Worm (Caenorhabditis elegans) whole organism, L1 larva: ENCODE measurements around the gene pqn-67.
A peak's percentile ranks its signal among the peaks of the same experiment; 100 is the strongest.

Experiments used
- C16A3.4 ChIP-seq: fragments of 150-350 bp; optimal IDR thresholded peaks from 2 replicates; lab custom pipeline; 2014; ENCODE audit warnings: missing biosample characterization, missing genetic modification characterization
- F16B12.6 ChIP-seq: fragments of 150-350 bp; optimal IDR thresholded peaks from 2 replicates; lab custom pipeline; 2014; ENCODE audit warnings: missing biosample characterization, missing genetic modification characterization
- aly-2 ChIP-seq: fragments of 150-350 bp; optimal IDR thresholded peaks from 2 replicates; lab custom pipeline; 2014; ENCODE audit warnings: missing biosample characterization, missing genetic modification characterization
- ama-1 ChIP-seq: fragments of 150-350 bp; optimal IDR thresholded peaks from 2 replicates; lab custom pipeline; 2014
- blmp-1 ChIP-seq: fragments of 150-350 bp; optimal IDR thresholded peaks from 2 replicates; lab custom pipeline; 2014; ENCODE audit warnings: missing biosample characterization, missing genetic modification characterization
- dpl-1 ChIP-seq, 3 experiments: fragments of 150-350 bp in 2 of 3; sonication (generic microtip) in 1 of 3; optimal IDR thresholded peaks; 2 replicates each; lab custom pipeline; 2014 to 2017; ENCODE audit warnings: missing biosample characterization in 3 of 3, missing genetic modification characterization in 3 of 3, missing genetic modification reagents in 3 of 3
- dsc-1 ChIP-seq: sonication (generic microtip); optimal IDR thresholded peaks from 2 replicates; lab custom pipeline; 2016; ENCODE audit warnings: mild to moderate bottlenecking, missing genetic modification characterization, missing compliant biosample characterization
- efl-1 ChIP-seq, 4 experiments: fragments of 150-350 bp; optimal IDR thresholded peaks in 3 of 4; peaks in 1 of 4; 1 replicate in 1 of 4; 2 replicates in 3 of 4; lab custom pipeline; 2014; ENCODE audit warnings: missing biosample characterization in 2 of 4, missing genetic modification characterization in 2 of 4, missing genetic modification reagents in 2 of 4
- egl-27 ChIP-seq, 2 experiments: fragments of 150-350 bp in 1 of 2; sonication (generic microtip); optimal IDR thresholded peaks; 3 replicates each; lab custom pipeline; 2017 to 2018; ENCODE audit warnings: missing biosample characterization in 2 of 2, missing genetic modification characterization in 2 of 2, missing genetic modification reagents in 2 of 2
- fkh-10 ChIP-seq: sonication (generic microtip); optimal IDR thresholded peaks from 2 replicates; lab custom pipeline; 2017; ENCODE audit warnings: missing biosample characterization, missing genetic modification reagents, missing genetic modification characterization
- fkh-4 ChIP-seq: sonication (generic microtip); optimal IDR thresholded peaks from 2 replicates; lab custom pipeline; 2016; ENCODE audit warnings: missing compliant biosample characterization, missing genetic modification characterization, borderline replicate concordance
- hpl-2 ChIP-seq: fragments of 150-350 bp; optimal IDR thresholded peaks from 2 replicates; lab custom pipeline; 2014; ENCODE audit warnings: missing biosample characterization, missing genetic modification reagents, missing genetic modification characterization
- isw-1 ChIP-seq: fragments of 200-800 bp; sonication (Bioruptor generic); IDR thresholded peaks from 2 replicates; pipeline ENCODE4 v1.3.6; 2022; ENCODE audit warnings: missing genetic modification characterization, missing compliant biosample characterization
- jun-1 ChIP-seq: fragments of 150-350 bp; optimal IDR thresholded peaks from 2 replicates; lab custom pipeline; 2014; ENCODE audit warnings: missing biosample characterization, missing genetic modification reagents, missing genetic modification characterization
- lin-14 ChIP-seq: fragments of 200-800 bp; sonication (Bioruptor generic); optimal IDR thresholded peaks from 2 replicates; lab custom pipeline; 2018; ENCODE audit warnings: mild to moderate bottlenecking, missing genetic modification characterization, moderate library complexity, missing compliant biosample characterization
- lin-15B ChIP-seq: fragments of 150-350 bp; sonication (generic microtip); optimal IDR thresholded peaks from 3 replicates; lab custom pipeline; 2014; ENCODE audit warnings: missing biosample characterization, missing genetic modification characterization
- lin-35 ChIP-seq, 2 experiments: fragments of 150-350 bp; optimal IDR thresholded peaks; 2 replicates each; lab custom pipeline; 2014; ENCODE audit warnings: missing biosample characterization in 2 of 2, missing genetic modification characterization in 2 of 2, missing genetic modification reagents in 2 of 2
- lin-39 ChIP-seq: fragments of 150-350 bp; optimal IDR thresholded peaks from 2 replicates; lab custom pipeline; 2014; ENCODE audit warnings: missing biosample characterization, missing genetic modification reagents, missing genetic modification characterization
- lsy-2 ChIP-seq, 2 experiments: fragments of 150-350 bp; optimal IDR thresholded peaks; 2 replicates each; lab custom pipeline; 2014; ENCODE audit warnings: missing biosample characterization in 2 of 2, missing genetic modification characterization in 2 of 2
- mef-2 ChIP-seq: fragments of 150-350 bp; optimal IDR thresholded peaks from 2 replicates; lab custom pipeline; 2014; ENCODE audit warnings: missing biosample characterization, missing genetic modification characterization
- mep-1 ChIP-seq: fragments of 150-350 bp; optimal IDR thresholded peaks from 2 replicates; lab custom pipeline; 2014; ENCODE audit warnings: missing biosample characterization, missing genetic modification characterization
- nhr-11 ChIP-seq: fragments of 150-350 bp; optimal IDR thresholded peaks from 2 replicates; lab custom pipeline; 2014; ENCODE audit warnings: missing biosample characterization, missing genetic modification characterization
- nhr-20 ChIP-seq: sonication (generic microtip); optimal IDR thresholded peaks from 2 replicates; lab custom pipeline; 2016; ENCODE audit warnings: mild to moderate bottlenecking, missing genetic modification characterization, missing compliant biosample characterization
- nhr-237 ChIP-seq: fragments of 150-350 bp; optimal IDR thresholded peaks from 2 replicates; lab custom pipeline; 2014; ENCODE audit warnings: missing biosample characterization, missing genetic modification characterization
- nhr-47 ChIP-seq: sonication (generic microtip); optimal IDR thresholded peaks from 2 replicates; lab custom pipeline; 2016; ENCODE audit warnings: mild to moderate bottlenecking, missing genetic modification characterization, moderate library complexity, missing compliant biosample characterization
- nhr-71 ChIP-seq: sonication (generic microtip); optimal IDR thresholded peaks from 2 replicates; lab custom pipeline; 2016; ENCODE audit warnings: mild to moderate bottlenecking, missing genetic modification characterization, moderate library complexity, missing compliant biosample characterization
- nhr-76 ChIP-seq: sonication (generic microtip); optimal IDR thresholded peaks from 2 replicates; lab custom pipeline; 2017; ENCODE audit warnings: missing biosample characterization, missing genetic modification characterization
- skn-1 ChIP-seq: fragments of 150-350 bp; optimal IDR thresholded peaks from 2 replicates; lab custom pipeline; 2014; ENCODE audit warnings: missing biosample characterization, missing genetic modification characterization
- snu-23 ChIP-seq: sonication (generic microtip); optimal IDR thresholded peaks from 2 replicates; lab custom pipeline; 2016; ENCODE audit warnings: missing genetic modification characterization, missing compliant biosample characterization
- sptf-1 ChIP-seq: fragments of 150-350 bp; optimal IDR thresholded peaks from 2 replicates; lab custom pipeline; 2014; ENCODE audit warnings: missing biosample characterization, missing genetic modification characterization
- tbx-2 ChIP-seq: sonication (generic microtip); optimal IDR thresholded peaks from 2 replicates; lab custom pipeline; 2016; ENCODE audit warnings: missing genetic modification characterization, missing compliant biosample characterization
- unc-130 ChIP-seq: fragments of 150-350 bp; optimal IDR thresholded peaks from 2 replicates; lab custom pipeline; 2017; ENCODE audit warnings: missing biosample characterization, missing genetic modification characterization, inconsistent platforms
- unc-98 ChIP-seq: fragments of 200-800 bp; sonication (Bioruptor generic); IDR thresholded peaks from 2 replicates; pipeline ENCODE4 v1.3.6; 2022; ENCODE audit warnings: missing genetic modification characterization, missing compliant biosample characterization
- vab-15 ChIP-seq: sonication (generic microtip); optimal IDR thresholded peaks from 2 replicates; lab custom pipeline; 2017; ENCODE audit warnings: missing genotype, mild to moderate bottlenecking, missing genetic modification characterization, missing compliant biosample characterization
- xbp-1 ChIP-seq: sonication (generic microtip); optimal IDR thresholded peaks from 2 replicates; lab custom pipeline; 2016; ENCODE audit warnings: missing genetic modification characterization, missing compliant biosample characterization
- zip-4 ChIP-seq: fragments of 200-800 bp; sonication (Bioruptor generic); optimal IDR thresholded peaks from 2 replicates; lab custom pipeline; 2018; ENCODE audit warnings: mild to moderate bottlenecking, missing genetic modification characterization, moderate library complexity, missing compliant biosample characterization
- ztf-4 ChIP-seq: fragments of 150-350 bp; optimal IDR thresholded peaks from 2 replicates; lab custom pipeline; 2014; ENCODE audit warnings: missing biosample characterization, missing genetic modification characterization

The pqn-67 gene

DNA sequence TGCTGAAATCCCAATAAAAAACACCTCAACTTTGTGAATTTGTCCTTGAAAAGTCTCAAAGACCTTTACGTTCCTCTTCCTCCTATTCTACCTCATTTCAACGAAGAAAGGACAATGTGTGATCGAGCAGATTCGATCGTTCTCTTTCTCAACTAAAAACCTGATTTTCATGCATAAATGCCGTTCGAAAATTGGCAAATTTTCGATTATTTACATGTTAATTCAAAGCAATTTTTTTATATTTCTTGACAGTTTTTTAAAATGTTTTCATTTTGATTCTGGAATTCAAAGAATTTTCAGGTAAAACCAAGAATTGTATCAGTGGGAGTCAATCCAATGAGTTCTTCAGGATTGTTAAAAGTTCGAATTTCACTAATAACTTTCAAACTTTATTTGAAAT lies 44.3 kb downstream of the pqn-67 start, which contains the start of gene lin-46:
Gene lin-46 (plus strand): TSS at position 301 of the 400 bp plus-strand sequence.
- TF ChIP-seq nhr-76 (tag; lab: Kevin White, UChicago) (no peak), sptf-1 (tag; lab: Kevin White, UChicago) (no peak), nhr-11 (tag; lab: Kevin White, UChicago) (no peak), lin-14 (GFP tag; lab: Kevin White, UChicago) (no peak), isw-1 (GFP tag; lab: Robert Waterston, UW) (no peak), jun-1 (tag; lab: Kevin White, UChicago) (no peak), dsc-1 (tag; lab: Kevin White, UChicago) (no peak), mef-2 (no peak), hpl-2 (no peak), ama-1 (no peak), fkh-10 (GFP tag; lab: Kevin White, UChicago) (no peak), egl-27 (tag; optimal IDR thresholded peaks at IDR 0.05; lab: Kevin White, UChicago) (no peak)

DNA sequence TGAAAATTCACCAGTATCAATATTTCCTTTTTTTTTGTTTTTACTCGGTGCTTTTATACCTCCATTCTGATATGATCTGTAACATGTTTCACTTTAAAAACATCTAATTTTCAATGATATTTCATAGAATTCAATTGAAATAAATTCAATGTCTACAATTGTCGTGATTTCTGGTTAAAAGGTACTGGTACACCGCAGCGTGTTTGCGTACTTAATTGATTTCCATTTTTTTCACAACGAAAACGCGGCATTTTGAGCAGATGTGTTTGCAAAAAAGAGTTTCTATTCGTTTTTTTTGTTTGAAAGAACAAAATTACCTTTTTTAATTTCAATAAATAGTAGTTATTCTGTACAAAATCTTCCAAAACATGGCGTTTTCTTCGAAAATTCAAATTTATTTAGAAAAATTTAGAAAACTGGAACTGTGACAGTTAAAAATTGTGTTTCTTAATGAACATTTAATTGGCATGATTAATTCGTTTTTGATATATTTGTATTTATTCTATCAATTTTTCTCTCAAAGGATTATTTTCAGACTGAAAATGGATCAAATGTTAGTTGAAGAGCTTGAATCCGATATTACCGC lies 46.4 kb downstream of the pqn-67 start, which contains the start of gene pnn-1:
Gene pnn-1 (plus strand): TSS at position 536 of the 586 bp plus-strand sequence.
- TF ChIP-seq snu-23 (GFP tag; lab: Kevin White, UChicago) (peak; percentile 45), F16B12.6 (peak; percentile 87), unc-98 (no peak), C16A3.4 (tag; lab: Kevin White, UChicago) (peak; percentile 44), nhr-76 (tag; lab: Kevin White, UChicago) (no peak), egl-27 (tag; optimal IDR thresholded peaks at IDR 0.05; lab: Kevin White, UChicago) (no peak), fkh-4 (tag; lab: Kevin White, UChicago) (no peak), nhr-237 (tag; lab: Kevin White, UChicago) (no peak), nhr-47 (tag; lab: Kevin White, UChicago) (peak; percentile 37), lin-35 (GFP tag; optimal IDR thresholded peaks at IDR 0.05; lab: Kevin White, UChicago) (peak; percentile 28 to 63), zip-4 (GFP tag; lab: Kevin White, UChicago) (no peak), dpl-1 (GFP tag; optimal IDR thresholded peaks at IDR 0.05; lab: Kevin White, UChicago) (peak; percentile 29 to 69 (median 63)), lin-14 (GFP tag; lab: Kevin White, UChicago) (peak; percentile 37), xbp-1 (tag; lab: Kevin White, UChicago) (peak; percentile 31), skn-1 (no peak), nhr-71 (tag; lab: Kevin White, UChicago) (peak; percentile 44), unc-130 (tag; lab: Kevin White, UChicago) (no peak), blmp-1 (tag; lab: Kevin White, UChicago) (peak; percentile 41), tbx-2 (peak; percentile 12), nhr-20 (tag; lab: Kevin White, UChicago) (no peak), aly-2 (tag; lab: Kevin White, UChicago) (no peak), dsc-1 (tag; lab: Kevin White, UChicago) (no peak), lin-39 (tag; lab: Kevin White, UChicago) (no peak), efl-1 (optimal IDR thresholded peaks at IDR 0.05; lab: Kevin White, UChicago) (peak; percentile 40 to 58), efl-1 (GFP tag; optimal IDR thresholded peaks at IDR 0.05 in 1 of 2; lab: Kevin White, UChicago) (peak; percentile 49 to 95), lin-15B (tag; lab: Kevin White, UChicago) (no peak), mep-1 (tag; lab: Kevin White, UChicago) (peak; percentile 58), lsy-2 (tag; optimal IDR thresholded peaks at IDR 0.05; lab: Kevin White, UChicago) (peak; percentile 71 to 86), vab-15 (tag; lab: Kevin White, UChicago) (no peak)

DNA sequence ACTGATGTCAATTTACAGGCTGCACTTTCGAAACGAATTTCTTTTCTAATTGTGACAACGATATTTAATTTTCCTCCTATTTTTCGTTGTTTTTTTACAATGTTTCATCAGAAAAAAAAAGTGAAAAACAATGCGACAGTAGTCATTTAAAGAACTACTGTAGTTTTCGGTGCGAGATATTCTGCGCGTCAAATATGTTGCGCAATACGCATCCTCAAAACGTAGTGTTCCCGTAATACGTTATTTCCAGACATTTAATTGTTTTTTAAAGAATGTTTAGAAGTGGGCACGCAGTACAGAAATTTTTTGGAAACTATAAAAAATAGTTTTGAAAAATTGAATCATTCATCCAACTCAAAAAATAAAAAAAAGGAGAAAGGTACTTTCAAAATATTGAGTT lies 49.8 kb downstream of the pqn-67 start:
- no peak for TF ChIP-seq ztf-4
- TF ChIP-seq lin-15B (tag; lab: Kevin White, UChicago): no peak
- no peak for TF ChIP-seq tbx-2
- TF ChIP-seq efl-1 (optimal IDR thresholded peaks at IDR 0.05; lab: Kevin White, UChicago): no peak
- no peak for TF ChIP-seq efl-1 (GFP tag; optimal IDR thresholded peaks at IDR 0.05 in 1 of 2; lab: Kevin White, UChicago)
